Fruit fly (Drosophila melanogaster) whole organism, pupa: ENCODE measurements around the gene loj.

ENCODE experiments used
- CG10348 ChIP-seq: fragments of 200-800 bp; sonication (Bioruptor generic); IDR thresholded peaks from 2 replicates; pipeline ENCODE4 v1.3.6; 2022; ENCODE audit warnings: missing biosample characterization, missing genetic modification characterization
- CG8159 ChIP-seq: fragments of 200-800 bp; sonication (Bioruptor generic); optimal IDR thresholded peaks from 3 replicates; lab custom pipeline; 2018; ENCODE audit warnings: missing biosample characterization, mild to moderate bottlenecking, missing genetic modification characterization, moderate library complexity
- CG8301 ChIP-seq: fragments of 200-800 bp; sonication (Bioruptor generic); optimal IDR thresholded peaks from 2 replicates; lab custom pipeline; 2018; ENCODE audit warnings: missing biosample characterization, mild to moderate bottlenecking, missing genetic modification characterization
- D1 ChIP-seq: fragments of 200-800 bp; sonication (Bioruptor generic); optimal IDR thresholded peaks from 2 replicates; lab custom pipeline; 2018; ENCODE audit warnings: missing biosample characterization, mild to moderate bottlenecking, missing genetic modification characterization, moderate library complexity
- EcR ChIP-seq: fragments of 200-800 bp; sonication (Bioruptor generic); optimal IDR thresholded peaks from 3 replicates; lab custom pipeline; 2019; ENCODE audit warnings: missing biosample characterization, missing genetic modification characterization, mild to moderate bottlenecking, moderate library complexity, missing genetic modification reagents
- rn ChIP-seq: fragments of 200-800 bp; sonication (Bioruptor generic); IDR thresholded peaks from 2 replicates; pipeline ENCODE4 v1.3.6; 2022; ENCODE audit warnings: missing biosample characterization, missing genetic modification characterization

dm6 chr3L:6050230-6050807, 44.5 kb upstream of the loj start, which contains the start of gene Jon65Aiii:
- TF ChIP-seq CG10348 (GFP tag; lab: Robert Waterston, UW) = no peak
- no peak for TF ChIP-seq D1
- no peak for TF ChIP-seq CG8301
- TF ChIP-seq EcR (GFP tag; lab: Kevin White, UChicago) = no peak
- no peak for TF ChIP-seq CG8159 (tag; lab: Kevin White, UChicago)
- no peak for TF ChIP-seq rn
